Worm (Caenorhabditis elegans) whole organism, L3 larva: Measurements from ENCODE around the gene mrps-26.

ENCODE experiments used
- ZK546.5 ChIP-seq: sonication (generic microtip); optimal IDR thresholded peaks from 2 replicates; lab custom pipeline; 2017; ENCODE audit warnings: missing biosample characterization, missing genetic modification characterization
- aly-2 ChIP-seq: fragments of 150-350 bp; optimal IDR thresholded peaks from 2 replicates; lab custom pipeline; 2014; ENCODE audit warnings: missing biosample characterization, missing genetic modification characterization
- ama-1 ChIP-seq: fragments of 150-350 bp; optimal IDR thresholded peaks from 2 replicates; lab custom pipeline; 2018
- ceh-28 ChIP-seq: fragments of 150-350 bp; optimal IDR thresholded peaks from 2 replicates; lab custom pipeline; 2014; ENCODE audit warnings: missing biosample characterization, missing genetic modification reagents, missing genetic modification characterization
- ceh-9 ChIP-seq: sonication (generic microtip); optimal IDR thresholded peaks from 2 replicates; lab custom pipeline; 2018; ENCODE audit warnings: missing biosample characterization, missing genetic modification characterization
- egl-5 ChIP-seq: fragments of 150-350 bp; optimal IDR thresholded peaks from 2 replicates; lab custom pipeline; 2017; ENCODE audit warnings: missing biosample characterization, missing genetic modification reagents, missing genetic modification characterization, inconsistent platforms
- elt-1 ChIP-seq: fragments of 150-350 bp; optimal IDR thresholded peaks from 2 replicates; lab custom pipeline; 2014; ENCODE audit warnings: missing biosample characterization, missing genetic modification characterization
- elt-2 ChIP-seq: sonication (generic microtip); optimal IDR thresholded peaks from 2 replicates; lab custom pipeline; 2016; ENCODE audit warnings: missing genetic modification reagents, mild to moderate bottlenecking, missing genetic modification characterization, missing compliant biosample characterization
- elt-3 ChIP-seq, 3 experiments: fragments of 150-350 bp in 1 of 3; sonication (generic microtip) in 2 of 3; optimal IDR thresholded peaks; 2 replicates in 2 of 3; 4 replicates in 1 of 3; lab custom pipeline; 2014 to 2017; ENCODE audit warnings: missing biosample characterization in 3 of 3, missing genetic modification characterization in 3 of 3
- eor-1 ChIP-seq, 2 experiments: fragments of 150-350 bp; optimal IDR thresholded peaks; 2 replicates each; lab custom pipeline; 2014 to 2018; ENCODE audit warnings: missing biosample characterization in 2 of 2, missing genetic modification characterization in 2 of 2
- fkh-2 ChIP-seq: fragments of 150-350 bp; optimal IDR thresholded peaks from 2 replicates; lab custom pipeline; 2014; ENCODE audit warnings: missing biosample characterization, missing genetic modification reagents, missing genetic modification characterization
- hmg-11 ChIP-seq: sonication (generic microtip); optimal IDR thresholded peaks from 2 replicates; lab custom pipeline; 2016; ENCODE audit warnings: missing genetic modification characterization, missing compliant biosample characterization
- jun-1 ChIP-seq: fragments of 150-350 bp; optimal IDR thresholded peaks from 2 replicates; lab custom pipeline; 2014; ENCODE audit warnings: missing biosample characterization, missing genetic modification reagents, missing genetic modification characterization
- lin-15B ChIP-seq: fragments of 150-350 bp; optimal IDR thresholded peaks from 2 replicates; lab custom pipeline; 2014; ENCODE audit warnings: missing biosample characterization, missing genetic modification characterization
- lin-39 ChIP-seq: fragments of 150-350 bp; optimal IDR thresholded peaks from 2 replicates; lab custom pipeline; 2018; ENCODE audit warnings: missing biosample characterization, missing genetic modification reagents, missing genetic modification characterization
- lsy-12 ChIP-seq: sonication (generic microtip); optimal IDR thresholded peaks from 2 replicates; lab custom pipeline; 2016; ENCODE audit warnings: mild to moderate bottlenecking, missing genetic modification characterization, missing compliant biosample characterization
- mdl-1 ChIP-seq: fragments of 150-350 bp; optimal IDR thresholded peaks from 2 replicates; lab custom pipeline; 2014; ENCODE audit warnings: missing biosample characterization, missing genetic modification characterization
- mml-1 ChIP-seq: fragments of 150-350 bp; sonication (generic microtip); optimal IDR thresholded peaks from 3 replicates; lab custom pipeline; 2014; ENCODE audit warnings: missing biosample characterization, missing genetic modification characterization
- nfya-1 ChIP-seq: sonication (generic microtip); optimal IDR thresholded peaks from 2 replicates; lab custom pipeline; 2017; ENCODE audit warnings: missing genetic modification characterization, mild to moderate bottlenecking, missing compliant biosample characterization, antibody characterized with exemption, moderate library complexity; ENCODE audit not compliant: insufficient read depth
- nhr-23 ChIP-seq: fragments of 150-350 bp; optimal IDR thresholded peaks from 2 replicates; lab custom pipeline; 2014; ENCODE audit warnings: missing biosample characterization, missing genetic modification reagents, missing genetic modification characterization
- nhr-237 ChIP-seq: fragments of 150-350 bp; optimal IDR thresholded peaks from 2 replicates; lab custom pipeline; 2014; ENCODE audit warnings: missing biosample characterization, missing genetic modification characterization
- nhr-25 ChIP-seq: sonication (generic microtip); optimal IDR thresholded peaks from 2 replicates; lab custom pipeline; 2017; ENCODE audit warnings: missing biosample characterization, missing genetic modification characterization
- nhr-28 ChIP-seq: fragments of 150-350 bp; optimal IDR thresholded peaks from 2 replicates; lab custom pipeline; 2014; ENCODE audit warnings: missing biosample characterization, missing genetic modification characterization
- nhr-43 ChIP-seq: sonication (generic microtip); optimal IDR thresholded peaks from 2 replicates; lab custom pipeline; 2016; ENCODE audit warnings: mild to moderate bottlenecking, missing genetic modification characterization, missing compliant biosample characterization; ENCODE audit not compliant: poor library complexity, severe bottlenecking
- nhr-67 ChIP-seq: fragments of 150-350 bp; optimal IDR thresholded peaks from 2 replicates; lab custom pipeline; 2014; ENCODE audit warnings: missing biosample characterization, missing genetic modification characterization
- pha-4 ChIP-seq: fragments of 150-350 bp; optimal IDR thresholded peaks from 2 replicates; lab custom pipeline; 2014; ENCODE audit warnings: missing biosample characterization, missing genetic modification reagents, missing genetic modification characterization
- sea-2 ChIP-seq: fragments of 150-350 bp; sonication (generic microtip); optimal IDR thresholded peaks from 4 replicates; lab custom pipeline; 2014; ENCODE audit warnings: missing biosample characterization, missing genetic modification reagents, missing genetic modification characterization
- skn-1 ChIP-seq: fragments of 150-350 bp; optimal IDR thresholded peaks from 2 replicates; lab custom pipeline; 2014; ENCODE audit warnings: missing biosample characterization, missing genetic modification characterization
- snpc-4 ChIP-seq: fragments of 150-350 bp; optimal IDR thresholded peaks from 2 replicates; lab custom pipeline; 2014; ENCODE audit warnings: missing biosample characterization, missing genetic modification characterization
- tbx-2 ChIP-seq: sonication (generic microtip); optimal IDR thresholded peaks from 2 replicates; lab custom pipeline; 2016; ENCODE audit warnings: mild to moderate bottlenecking, missing genetic modification characterization, missing compliant biosample characterization
- zag-1 ChIP-seq: fragments of 150-350 bp; optimal IDR thresholded peaks from 2 replicates; lab custom pipeline; 2014; ENCODE audit warnings: missing biosample characterization, missing genetic modification characterization
- ztf-4 ChIP-seq: fragments of 150-350 bp; optimal IDR thresholded peaks from 2 replicates; lab custom pipeline; 2014; ENCODE audit warnings: missing biosample characterization, missing genetic modification characterization

mrps-26 gene

ce11 chrIII:5268486-5268885 is 34.1 kb downstream of the mrps-26 start:
- peak; percentile 1 for TF ChIP-seq jun-1 (tag; lab: Kevin White, UChicago)
- peak; percentile 28 for TF ChIP-seq pha-4 (tag; lab: Kevin White, UChicago)
- TF ChIP-seq elt-2 (tag; lab: Kevin White, UChicago) = no peak

- TF ChIP-seq elt-3 (tag; optimal IDR thresholded peaks at IDR 0.05; lab: Kevin White, UChicago) (no peak), nhr-67 (tag; lab: Kevin White, UChicago) (no peak), aly-2 (tag; lab: Kevin White, UChicago) (no peak), nhr-28 (tag; lab: Kevin White, UChicago) (no peak), eor-1 (tag; optimal IDR thresholded peaks at IDR 0.05; lab: Kevin White, UChicago) (no peak), mdl-1 (tag; lab: Kevin White, UChicago) (no peak), mml-1 (tag; lab: Kevin White, UChicago) (no peak), egl-5 (tag; lab: Kevin White, UChicago) (no peak), skn-1 (tag; lab: Kevin White, UChicago) (no peak), lsy-12 (tag; lab: Kevin White, UChicago) (no peak)
Measured at ce11 chrIII:5269814-5270213, 35.4 kb downstream of the mrps-26 start, which contains the start of gene ZC395.4. TSS of gene ZC395.4 (plus strand) at chrIII:5270114.

- TF ChIP-seq ztf-4 (tag; lab: Kevin White, UChicago) = no peak
- TF ChIP-seq snpc-4 (tag; lab: Kevin White, UChicago) = no peak
- TF ChIP-seq pha-4 (tag; lab: Kevin White, UChicago) = peak; percentile 17
- TF ChIP-seq nhr-25 = peak; percentile 12
- TF ChIP-seq tbx-2 (tag; lab: Kevin White, UChicago) = peak; percentile 15
- peak; percentile 27 for TF ChIP-seq elt-2 (tag; lab: Kevin White, UChicago)
Measured at ce11 chrIII:5273396-5273857, 39.0 kb downstream of the mrps-26 start, which contains the start of gene ztf-8. TSS of gene ztf-8 (minus strand) at chrIII:5273471.

- TF ChIP-seq elt-3 (tag; optimal IDR thresholded peaks at IDR 0.05; lab: Kevin White, UChicago) (no peak), jun-1 (tag; lab: Kevin White, UChicago) (no peak), ama-1 (lab: Kevin White, UChicago) (peak; percentile 67), nhr-43 (tag; lab: Kevin White, UChicago) (no peak), nhr-237 (tag; lab: Kevin White, UChicago) (no peak), mml-1 (tag; lab: Kevin White, UChicago) (no peak), ceh-9 (tag; lab: Kevin White, UChicago) (no peak), ceh-28 (tag; lab: Kevin White, UChicago) (no peak)
Measured at ce11 chrIII:5274250-5274649, 39.8 kb downstream of the mrps-26 start.

- TF ChIP-seq elt-2 (tag; lab: Kevin White, UChicago) = peak; percentile 20
- TF ChIP-seq nhr-237 (tag; lab: Kevin White, UChicago) = no peak
- no peak for TF ChIP-seq aly-2 (tag; lab: Kevin White, UChicago)
- TF ChIP-seq elt-1 (tag; lab: Kevin White, UChicago) = no peak
- peak; percentile 63 for TF ChIP-seq lin-15B
- TF ChIP-seq hmg-11 (tag; lab: Kevin White, UChicago) = peak; percentile 45
- no peak for TF ChIP-seq egl-5 (tag; lab: Kevin White, UChicago)
- TF ChIP-seq snpc-4 (tag; lab: Kevin White, UChicago) = peak; percentile 25
- TF ChIP-seq ceh-28 (tag; lab: Kevin White, UChicago) = peak; percentile 24
- TF ChIP-seq fkh-2 (tag; lab: Kevin White, UChicago) = no peak
- peak; percentile 4 for TF ChIP-seq lin-39
- TF ChIP-seq tbx-2 (tag; lab: Kevin White, UChicago) = no peak
- TF ChIP-seq nhr-25 = peak; percentile 47
- TF ChIP-seq nfya-1 (tag; lab: Kevin White, UChicago) = peak; percentile 71
- TF ChIP-seq mml-1 (tag; lab: Kevin White, UChicago) = no peak
- TF ChIP-seq sea-2 = no peak
- no peak for TF ChIP-seq zag-1 (tag; lab: Kevin White, UChicago)
- peak; percentile 55 for TF ChIP-seq pha-4 (tag; lab: Kevin White, UChicago)
- TF ChIP-seq nhr-23 (tag; lab: Kevin White, UChicago) = peak; percentile 14
- peak; percentile 58 for TF ChIP-seq skn-1 (tag; lab: Kevin White, UChicago)
- TF ChIP-seq ztf-4 (tag; lab: Kevin White, UChicago) = no peak
- no peak for TF ChIP-seq nhr-28 (tag; lab: Kevin White, UChicago)
- no peak for TF ChIP-seq ZK546.5 (tag; lab: Kevin White, UChicago)
Measured at ce11 chrIII:5274715-5275355, 40.4 kb downstream of the mrps-26 start, which contains the start of the genes daf-41 and toc-1. TSS of gene daf-41 (minus strand) at chrIII:5274765. TSS of gene toc-1 (plus strand) at chrIII:5275251.
